Worm (Caenorhabditis elegans): Measurements from ENCODE around the gene ntl-4.

DNA sequence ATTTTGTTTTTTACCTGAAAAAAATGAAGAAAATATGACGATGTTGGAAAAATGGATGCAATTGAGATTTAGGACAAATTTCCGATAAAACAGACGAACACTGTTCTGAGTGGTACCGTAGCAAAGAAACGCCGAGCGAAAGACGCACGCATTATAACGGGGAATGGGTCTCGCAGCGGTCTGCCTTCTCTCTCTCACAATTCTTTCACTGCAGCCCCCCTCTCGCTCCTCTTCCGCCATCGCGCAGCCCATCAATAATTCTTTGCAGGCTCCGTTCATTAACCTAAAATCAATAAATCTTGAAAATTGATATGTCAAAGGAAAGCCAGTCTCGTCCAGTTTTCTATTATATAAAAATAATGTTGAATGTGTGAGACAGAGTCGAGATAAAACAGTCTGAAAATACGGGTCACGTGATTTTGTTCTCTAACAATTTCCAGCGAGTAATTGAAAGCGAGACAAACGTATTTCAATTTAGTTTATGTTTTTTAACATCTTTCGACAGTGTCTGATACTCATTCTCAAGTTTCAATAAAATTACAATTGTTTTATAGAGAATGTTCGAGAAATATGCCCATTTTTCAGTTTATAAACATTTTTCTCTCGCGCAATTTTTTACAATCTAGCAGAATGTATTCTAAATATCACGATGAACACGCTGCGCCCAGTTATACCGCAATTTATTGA lies 777 bp upstream of the ntl-4 start:
- TF ChIP-seq ceh-9 (tag; optimal IDR thresholded peaks at IDR 0.05) (no peak), ztf-11 (tag; optimal IDR thresholded peaks at IDR 0.05) (no peak), daf-12 (tag; optimal IDR thresholded peaks at IDR 0.05) (no peak), aly-2 (tag; optimal IDR thresholded peaks at IDR 0.05) (no peak)

Data from whole organism, L3 larva.